Fruit fly (Drosophila melanogaster): ENCODE measurements around the gene CG33710.
A peak's percentile ranks its signal among the peaks of the same experiment; 100 is the strongest.

The CG33710 gene

DNA sequence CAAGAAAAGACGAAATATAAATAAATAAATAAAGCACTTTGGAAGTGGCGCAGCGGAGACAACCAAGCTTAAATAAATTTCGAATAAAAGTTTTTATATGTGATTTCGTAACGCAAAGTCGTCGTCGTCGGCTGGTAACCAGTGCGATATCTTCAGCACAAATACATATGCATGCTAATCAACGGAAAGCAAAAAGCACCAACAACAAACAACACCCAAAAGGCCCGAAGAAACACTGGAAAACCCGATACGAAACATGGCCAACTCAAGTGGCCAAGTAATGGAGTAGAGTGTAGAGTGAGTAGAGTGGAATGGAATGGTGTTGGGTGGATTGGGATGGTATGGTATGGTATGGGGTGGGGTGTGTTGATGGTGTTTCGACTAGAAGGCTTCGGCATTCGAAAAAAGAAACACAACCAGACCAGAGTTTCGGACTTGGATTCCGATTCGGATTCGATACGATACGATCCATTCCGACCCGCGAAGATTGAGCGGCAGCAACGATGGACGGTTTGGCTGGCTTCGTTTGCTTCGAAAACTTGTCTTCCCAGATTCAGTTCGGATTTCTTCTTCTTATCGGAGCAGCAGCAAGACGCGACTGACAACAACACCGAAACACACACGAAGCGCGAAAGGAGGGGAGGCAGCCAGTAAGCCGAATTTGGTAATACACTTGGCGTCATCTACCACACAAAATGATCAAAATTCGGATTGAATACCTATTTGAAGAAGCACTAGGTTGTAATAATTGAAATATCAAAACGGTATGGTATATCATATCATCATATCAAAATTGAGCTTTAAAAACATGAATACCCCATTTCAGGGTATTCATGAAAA, 49.8 kb downstream of the CG33710 start (continued):
- TF ChIP-seq Abd-B (GFP tag; optimal IDR thresholded peaks at IDR 0.05) (peak; percentile 90), fd96Cb (tag; optimal IDR thresholded peaks at IDR 0.05) (peak; percentile 87), CG2199 (GFP tag; IDR thresholded peaks at IDR 0.05) (peak; percentile 93; the same call in 1 of the 3 replicates), jigr1 (GFP tag; IDR thresholded peaks at IDR 0.05) (no peak; the same call in 1 of the 3 replicates), Max (GFP tag; optimal IDR thresholded peaks at IDR 0.05) (peak; percentile 91), Side (GFP tag; optimal IDR thresholded peaks at IDR 0.05) (peak; percentile 97), CG12071 (GFP tag; optimal IDR thresholded peaks at IDR 0.05) (peak; percentile 80), CG14860 (GFP tag; IDR thresholded peaks at IDR 0.05; ENCODE audit: partially characterized antibody) (no peak), stwl (tag; optimal IDR thresholded peaks at IDR 0.05) (peak; percentile 11), Awh (GFP tag; IDR thresholded peaks at IDR 0.05) (peak; percentile 93), psq (GFP tag; optimal IDR thresholded peaks at IDR 0.05) (peak; percentile 84), maf-S (GFP tag; optimal IDR thresholded peaks at IDR 0.05) (peak; percentile 96), z (GFP tag; IDR thresholded peaks at IDR 0.05) (0 out of 3 replicates have a peak, but pooled peaks have one; percentile 18), CG11560 (tag; IDR thresholded peaks at IDR 0.05) (no peak; the same call in 2 of the 3 replicates), CG7987 (GFP tag; optimal IDR thresholded peaks at IDR 0.05) (peak; percentile 80), HLH54F (GFP tag; optimal IDR thresholded peaks at IDR 0.05) (peak; percentile 97), CG17361 (GFP tag; IDR thresholded peaks at IDR 0.05) (peak; percentile 72), kni (GFP tag; optimal IDR thresholded peaks at IDR 0.05) (no peak), aop (GFP tag; IDR thresholded peaks at IDR 0.05) (peak; percentile 70), bbx (GFP tag; IDR thresholded peaks at IDR 0.05; ENCODE audit: partially characterized antibody) (no peak), CG33557 (GFP tag; optimal IDR thresholded peaks at IDR 0.05) (peak; percentile 45), vvl (GFP tag; IDR thresholded peaks at IDR 0.05) (peak; percentile 95), Hmx (GFP tag; optimal IDR thresholded peaks at IDR 0.05) (no peak), CG15601 (tag; optimal IDR thresholded peaks at IDR 0.05) (peak; percentile 91), HmgD (GFP tag; optimal IDR thresholded peaks at IDR 0.05) (peak; percentile 77), Aef1 (GFP tag; IDR thresholded peaks at IDR 0.05) (peak; percentile 94), ftz-f1 (GFP tag; optimal IDR thresholded peaks at IDR 0.05) (peak; percentile 65), CG6854 (GFP tag; optimal IDR thresholded peaks at IDR 0.05) (peak; percentile 93), CG15011 (GFP tag; optimal IDR thresholded peaks at IDR 0.05) (peak; percentile 88), NC2β (GFP tag; optimal IDR thresholded peaks at IDR 0.05) (peak; percentile 49), stc (GFP tag; IDR thresholded peaks at IDR 0.05) (peak; percentile 90), CG13775 (GFP tag; optimal IDR thresholded peaks at IDR 0.05) (peak; percentile 87), CG10366 (GFP tag; IDR thresholded peaks at IDR 0.05) (peak; percentile 94), dpn (GFP tag; optimal IDR thresholded peaks at IDR 0.05) (peak; percentile 90 to 97), CG5180 (GFP tag; optimal IDR thresholded peaks at IDR 0.05) (peak; percentile 82), CG10321 (GFP tag; IDR thresholded peaks at IDR 0.05) (peak; percentile 76), CG15514 (GFP tag; optimal IDR thresholded peaks at IDR 0.05) (peak; percentile 90), ind (GFP tag; optimal IDR thresholded peaks at IDR 0.05) (peak; percentile 97), CG11093 (GFP tag; IDR thresholded peaks at IDR 0.05) (peak; percentile 89), Atf6 (GFP tag; IDR thresholded peaks at IDR 0.05) (peak; percentile 97), CG6683 (GFP tag; optimal IDR thresholded peaks at IDR 0.05) (peak; percentile 58), Myb (GFP tag; optimal IDR thresholded peaks at IDR 0.05) (peak; percentile 88), CG10979 (tag; optimal IDR thresholded peaks at IDR 0.05) (peak; percentile 85), ham (GFP tag; IDR thresholded peaks at IDR 0.05) (peak; percentile 91; the same call in 1 of the 2 replicates), Elba2 (GFP tag; optimal IDR thresholded peaks at IDR 0.05) (peak; percentile 13), lilli (GFP tag; optimal IDR thresholded peaks at IDR 0.05) (peak; percentile 97), CG4282 (GFP tag; optimal IDR thresholded peaks at IDR 0.05) (peak; percentile 93), CG15269 (tag; optimal IDR thresholded peaks at IDR 0.05) (peak; percentile 97), gfzf (GFP tag; optimal IDR thresholded peaks at IDR 0.05) (peak; percentile 4)

All from whole organism, embryonic.